Worm (Caenorhabditis elegans): ENCODE data around the gene C04E6.8.

DNA sequence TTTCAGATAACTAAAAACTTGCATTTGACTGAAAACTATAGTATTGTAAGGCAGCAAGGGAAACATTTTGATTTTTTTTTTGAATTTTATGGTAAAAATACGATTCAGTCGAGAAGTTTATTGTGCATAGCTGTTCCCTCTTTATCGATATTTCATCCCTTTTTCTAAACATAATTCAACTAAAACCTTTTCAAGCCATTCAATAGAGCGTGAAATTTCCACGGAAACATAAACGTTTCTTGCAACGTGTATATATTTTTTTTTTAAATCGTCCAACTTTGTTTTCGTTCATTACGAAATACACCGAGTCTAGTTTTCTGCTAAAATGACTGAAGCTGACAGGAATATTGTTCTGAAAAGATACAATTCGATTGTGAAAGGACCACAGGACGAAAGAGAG lies 11.9 kb downstream of the C04E6.8 start, which contains the start of gene C02G6.2:
- TF ChIP-seq B0310.2 (tag; optimal IDR thresholded peaks at IDR 0.05) (no peak), tra-4 (tag; optimal IDR thresholded peaks at IDR 0.05) (no peak), F13C5.2 (tag; optimal IDR thresholded peaks at IDR 0.05) (no peak), hmg-4 (GFP tag; optimal IDR thresholded peaks at IDR 0.05) (no peak), flt-1 (GFP tag; IDR thresholded peaks at IDR 0.05) (no peak), pes-1 (GFP tag; IDR thresholded peaks at IDR 0.05) (no peak), ceh-13 (GFP tag; optimal IDR thresholded peaks at IDR 0.05) (no peak), ama-1 (optimal IDR thresholded peaks at IDR 0.05) (no peak), tbx-37 (GFP tag; conservative IDR thresholded peaks at IDR 0.05) (no peak), scrt-1 (GFP tag; IDR thresholded peaks at IDR 0.05) (no peak), ets-7 (tag; optimal IDR thresholded peaks at IDR 0.05) (no peak), hnd-1 (tag; optimal IDR thresholded peaks at IDR 0.05) (no peak), hmbx-1 (tag; optimal IDR thresholded peaks at IDR 0.05) (no peak), tbx-11 (GFP tag; IDR thresholded peaks at IDR 0.05) (no peak)
